Worm (Caenorhabditis elegans): Measurements from ENCODE around the gene Y75B8A.18.

The Y75B8A.18 gene

DNA sequence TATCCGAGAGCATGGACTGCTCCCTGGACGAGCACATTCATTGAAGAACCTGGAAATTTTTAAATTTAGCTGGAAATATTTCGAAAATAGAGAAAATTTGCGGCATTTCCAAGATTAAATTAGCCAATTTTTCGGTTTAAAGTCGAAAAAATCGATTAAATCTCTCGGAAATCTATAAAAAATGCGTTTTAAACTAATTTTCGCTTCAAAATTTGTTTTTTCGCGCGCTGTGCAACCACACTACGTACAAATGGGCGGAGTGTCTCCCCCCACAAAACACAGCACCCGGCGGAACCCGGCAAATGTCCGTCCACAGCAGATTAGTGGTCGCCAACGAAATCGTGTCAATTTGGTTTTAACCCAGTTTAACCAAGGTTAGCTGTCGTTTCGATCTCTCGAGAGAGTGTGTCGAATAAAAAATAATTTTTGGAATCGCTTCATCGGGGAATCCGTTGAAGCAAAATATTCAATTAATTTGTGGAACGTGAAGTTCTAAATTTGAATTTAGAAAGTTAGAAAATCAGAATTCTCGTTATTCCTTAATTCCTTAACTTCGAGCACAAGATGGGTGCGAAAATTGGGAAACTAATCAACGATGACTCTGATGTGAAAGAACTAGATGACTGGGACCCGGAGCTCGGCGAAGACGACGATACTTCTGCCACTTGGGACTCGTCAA is 24.2 kb upstream of the Y75B8A.18 start, which contains the start of the genes tim-1 and Y75B8A.23 (continued):
- TF ChIP-seq fkh-10 (GFP tag; optimal IDR thresholded peaks at IDR 0.05), result peak; percentile 56
- peak; percentile 78 for TF ChIP-seq elt-2 (tag; optimal IDR thresholded peaks at IDR 0.05)
- TF ChIP-seq egl-27 (tag; optimal IDR thresholded peaks at IDR 0.05), result peak; percentile 55
- peak; percentile 89 for TF ChIP-seq hmg-11 (tag; optimal IDR thresholded peaks at IDR 0.05)
- TF ChIP-seq ceh-16 (tag; optimal IDR thresholded peaks at IDR 0.05), result peak; percentile 70
- TF ChIP-seq tbx-2 (tag; optimal IDR thresholded peaks at IDR 0.05), result peak; percentile 74
- TF ChIP-seq pqm-1 (tag; optimal IDR thresholded peaks at IDR 0.05), result peak; percentile 88
- TF ChIP-seq nhr-43 (tag; optimal IDR thresholded peaks at IDR 0.05; ENCODE audit: poor library complexity, severe bottlenecking), result peak; percentile 92
- peak; percentile 26 for TF ChIP-seq elt-1 (tag; optimal IDR thresholded peaks at IDR 0.05)
- peak; percentile 46 for TF ChIP-seq daf-12 (tag; optimal IDR thresholded peaks at IDR 0.05)
- TF ChIP-seq egl-5 (tag; optimal IDR thresholded peaks at IDR 0.05), result peak; percentile 82
- no peak for TF ChIP-seq nhr-67 (tag; optimal IDR thresholded peaks at IDR 0.05)
- peak; percentile 2 for TF ChIP-seq fkh-2 (tag; optimal IDR thresholded peaks at IDR 0.05)
- TF ChIP-seq jun-1 (tag; optimal IDR thresholded peaks at IDR 0.05), result peak; percentile 94
- peak in 1 of 2 experiments; percentile 58 for TF ChIP-seq eor-1 (tag; optimal IDR thresholded peaks at IDR 0.05)
- TF ChIP-seq nfya-1 (tag; optimal IDR thresholded peaks at IDR 0.05; ENCODE audit: insufficient read depth), result peak; percentile 98
- peak; percentile 41 for TF ChIP-seq fos-1 (tag; optimal IDR thresholded peaks at IDR 0.05)
- peak; percentile 100 for TF ChIP-seq snpc-4 (tag; optimal IDR thresholded peaks at IDR 0.05)
- TF ChIP-seq nhr-11 (tag; optimal IDR thresholded peaks at IDR 0.05), result peak; percentile 36

- TF ChIP-seq zag-1 (tag; optimal IDR thresholded peaks at IDR 0.05) (no peak), nhr-25 (tag; optimal IDR thresholded peaks at IDR 0.05) (no peak), ZK546.5 (tag; optimal IDR thresholded peaks at IDR 0.05) (no peak), ceh-9 (tag; optimal IDR thresholded peaks at IDR 0.05) (no peak), egl-5 (tag; optimal IDR thresholded peaks at IDR 0.05) (no peak), unc-62 (GFP tag; optimal IDR thresholded peaks at IDR 0.05) (no peak), mml-1 (tag; optimal IDR thresholded peaks at IDR 0.05) (no peak), nhr-237 (tag; optimal IDR thresholded peaks at IDR 0.05) (no peak), mdl-1 (tag; optimal IDR thresholded peaks at IDR 0.05) (no peak), jun-1 (tag; optimal IDR thresholded peaks at IDR 0.05) (no peak)
Measured at ce11 chrIII:12247329-12247728, 21.3 kb upstream of the Y75B8A.18 start.

DNA sequence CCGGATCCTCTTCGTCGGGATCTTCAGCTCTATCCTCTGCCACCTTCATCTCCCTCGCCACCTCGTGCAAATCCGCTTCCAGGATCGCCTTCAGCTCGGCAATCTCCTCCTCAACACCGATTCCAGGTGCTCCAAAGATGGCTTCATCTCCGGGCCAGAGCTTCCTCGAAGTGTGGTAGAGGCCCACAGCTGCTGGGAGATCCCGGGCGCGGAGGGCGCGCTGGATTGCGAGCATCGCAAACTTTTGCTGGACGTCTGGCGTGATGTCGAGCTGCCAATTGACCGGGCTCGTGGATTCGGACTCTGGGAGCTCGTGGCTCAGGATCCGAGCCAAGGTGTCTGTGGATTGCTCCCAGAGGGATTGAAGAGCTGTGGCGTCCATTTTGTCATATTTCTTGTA is 19.5 kb upstream of the Y75B8A.18 start:
- no peak for TF ChIP-seq sea-2 (GFP tag; optimal IDR thresholded peaks at IDR 0.05)

- TF ChIP-seq fos-1 (tag; optimal IDR thresholded peaks at IDR 0.05) (no peak), elt-2 (tag; optimal IDR thresholded peaks at IDR 0.05) (peak; percentile 24)
Measured at ce11 chrIII:12235914-12236313, 9.9 kb upstream of the Y75B8A.18 start, which contains the start of the genes grl-15 and fbxa-89. TSS of gene grl-15 (minus strand) at chrIII:12236014. TSS of gene fbxa-89 (plus strand) at chrIII:12236184.

- TF ChIP-seq nhr-67 (tag; optimal IDR thresholded peaks at IDR 0.05) (no peak), ceh-28 (tag; optimal IDR thresholded peaks at IDR 0.05) (no peak), sea-2 (GFP tag; optimal IDR thresholded peaks at IDR 0.05) (no peak), aly-2 (tag; optimal IDR thresholded peaks at IDR 0.05) (no peak), pqm-1 (tag; optimal IDR thresholded peaks at IDR 0.05) (no peak), skn-1 (tag; optimal IDR thresholded peaks at IDR 0.05) (no peak), nhr-76 (tag; optimal IDR thresholded peaks at IDR 0.05) (no peak)
Measured at ce11 chrIII:12235359-12235758, 9.3 kb upstream of the Y75B8A.18 start.

- TF ChIP-seq unc-62 (GFP tag; optimal IDR thresholded peaks at IDR 0.05) (no peak), elt-1 (tag; optimal IDR thresholded peaks at IDR 0.05) (no peak), nhr-43 (tag; optimal IDR thresholded peaks at IDR 0.05; ENCODE audit: poor library complexity, severe bottlenecking) (peak; percentile 51)
Measured at ce11 chrIII:12233493-12233892, 7.5 kb upstream of the Y75B8A.18 start.
